Worm (Caenorhabditis elegans): ENCODE data around the gene T14G12.6.
A peak's percentile ranks its signal among the peaks of the same experiment; 100 is the strongest.

The T14G12.6 gene

ce11 chrX:3709747-3710146 is 49.5 kb downstream of the T14G12.6 start:
- peak in 1 of 2 experiments; percentile 55 for TF ChIP-seq daf-16 (GFP tag; optimal IDR thresholded peaks at IDR 0.05)
- TF ChIP-seq daf-16 (tag; optimal IDR thresholded peaks at IDR 0.05) = no peak
- TF ChIP-seq pqm-1 (tag; optimal IDR thresholded peaks at IDR 0.05) = no peak
- TF ChIP-seq dmd-8 (GFP tag; IDR thresholded peaks at IDR 0.05) = no peak

All from whole organism, L4 larva.